Worm (Caenorhabditis elegans): ENCODE results near the gene pigb-1.
A peak's percentile ranks its signal among the peaks of the same experiment; 100 is the strongest.

pigb-1 gene

DNA sequence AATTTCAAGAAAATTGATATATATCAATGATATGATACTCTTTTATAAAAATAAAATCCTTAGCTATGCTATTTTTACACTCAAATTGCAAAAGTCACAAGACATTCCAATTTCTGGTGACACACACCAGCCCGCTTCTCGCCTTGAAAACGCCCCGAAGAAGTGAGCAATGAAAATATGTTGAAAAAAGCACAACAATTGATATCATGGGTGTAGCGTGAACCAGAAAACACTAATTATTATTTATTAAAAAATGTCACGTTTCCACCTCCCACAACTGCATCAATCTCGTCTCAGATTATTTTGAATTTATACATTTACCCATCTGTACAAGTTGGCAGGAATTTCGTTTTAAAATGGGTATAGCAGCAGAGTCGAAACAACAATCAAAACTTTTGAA, 11.9 kb upstream of the pigb-1 start, which contains the start of gene F59A6.4:
Gene F59A6.4 (plus strand): TSS at position 301 of the 400 bp plus-strand sequence.
- TF ChIP-seq fkh-10 (GFP tag; optimal IDR thresholded peaks at IDR 0.05) (no peak), C16A3.4 (tag; optimal IDR thresholded peaks at IDR 0.05) (no peak), ets-5 (GFP tag; IDR thresholded peaks at IDR 0.05) (no peak), aha-1 (tag; optimal IDR thresholded peaks at IDR 0.05) (no peak), F16B12.6 (tag; optimal IDR thresholded peaks at IDR 0.05) (no peak), fkh-8 (tag; optimal IDR thresholded peaks at IDR 0.05) (no peak), nhr-237 (tag; optimal IDR thresholded peaks at IDR 0.05) (no peak), ztf-4 (tag; optimal IDR thresholded peaks at IDR 0.05) (no peak), pax-3 (tag; optimal IDR thresholded peaks at IDR 0.05) (no peak), lin-13 (GFP tag; optimal IDR thresholded peaks at IDR 0.05) (no peak), xbp-1 (tag; optimal IDR thresholded peaks at IDR 0.05) (no peak), sup-37 (GFP tag; optimal IDR thresholded peaks at IDR 0.05) (no peak), ceh-82 (tag; optimal IDR thresholded peaks at IDR 0.05) (no peak), tbx-2 (tag; optimal IDR thresholded peaks at IDR 0.05) (no peak)

- TF ChIP-seq fkh-4 (tag; optimal IDR thresholded peaks at IDR 0.05; ENCODE audit: borderline replicate concordance) (no peak), ceh-88 (GFP tag; IDR thresholded peaks at IDR 0.05) (no peak), vab-15 (tag; optimal IDR thresholded peaks at IDR 0.05) (no peak), ceh-90 (tag; optimal IDR thresholded peaks at IDR 0.05) (no peak), isw-1 (GFP tag; IDR thresholded peaks at IDR 0.05) (no peak), ceh-82 (tag; optimal IDR thresholded peaks at IDR 0.05) (no peak), swsn-7 (tag; optimal IDR thresholded peaks at IDR 0.05) (no peak), lin-39 (tag; optimal IDR thresholded peaks at IDR 0.05) (no peak), pqm-1 (tag; optimal IDR thresholded peaks at IDR 0.05) (no peak), unc-86 (tag; optimal IDR thresholded peaks at IDR 0.05) (no peak), nhr-77 (tag; optimal IDR thresholded peaks at IDR 0.05) (no peak), sox-4 (tag; optimal IDR thresholded peaks at IDR 0.05) (no peak), lin-14 (GFP tag; optimal IDR thresholded peaks at IDR 0.05) (no peak), nhr-71 (tag; optimal IDR thresholded peaks at IDR 0.05) (no peak), unc-98 (GFP tag; IDR thresholded peaks at IDR 0.05) (no peak), sptf-1 (tag; optimal IDR thresholded peaks at IDR 0.05) (no peak), jun-1 (tag; optimal IDR thresholded peaks at IDR 0.05) (no peak), rnt-1 (tag; optimal IDR thresholded peaks at IDR 0.05) (no peak)
Observed at ce11 chrII:5003660-5004059, 10.8 kb upstream of the pigb-1 start, which contains the start of gene F59A6.10. F59A6.10 (plus strand) TSS chrII:5003960.

DNA sequence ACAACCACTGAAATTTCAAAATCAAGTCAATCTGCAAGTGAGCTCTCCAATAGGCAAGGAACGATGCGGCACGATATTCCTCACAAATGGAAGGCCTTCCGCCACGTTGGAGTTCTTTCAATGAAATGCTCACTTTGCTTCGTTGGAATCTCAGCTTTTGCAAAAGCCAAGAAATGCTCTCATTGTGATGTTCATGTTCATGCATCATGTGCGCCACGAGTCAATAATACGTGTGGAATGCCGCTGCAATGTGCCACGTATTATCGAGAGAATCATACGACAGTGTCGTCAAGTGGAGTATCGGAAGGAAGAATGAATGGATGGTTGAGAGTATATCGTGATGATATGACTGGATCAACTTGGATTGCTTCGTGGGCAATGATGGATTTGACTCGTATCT, 9.0 kb upstream of the pigb-1 start:
- TF ChIP-seq efl-1 (optimal IDR thresholded peaks at IDR 0.05): no peak
- TF ChIP-seq efl-1 (GFP tag; optimal IDR thresholded peaks at IDR 0.05 in 1 of 2): peak in 1 of 2 experiments; percentile 94
- TF ChIP-seq skn-1 (tag; optimal IDR thresholded peaks at IDR 0.05): no peak

DNA sequence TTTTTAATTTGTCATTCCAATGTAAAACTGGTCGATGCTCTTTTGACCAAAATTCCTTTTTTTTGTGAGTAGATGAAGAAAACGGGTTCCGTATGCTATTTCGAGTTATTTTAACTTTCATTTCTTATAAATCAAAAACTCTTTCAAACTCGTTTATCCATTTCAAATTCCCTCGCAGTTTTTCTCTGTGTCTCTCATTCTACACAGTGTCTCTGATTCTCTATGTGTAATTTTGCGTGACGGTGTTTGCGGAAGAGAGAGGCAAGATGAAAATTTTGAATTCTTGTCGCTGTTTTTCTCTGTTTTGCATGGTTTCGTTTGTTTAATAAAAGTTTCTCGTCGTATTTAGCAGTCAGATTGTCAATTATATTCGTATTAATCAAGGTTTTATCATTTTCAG, 6.2 kb upstream of the pigb-1 start, which contains the start of gene citk-2:
Gene citk-2 (plus strand): TSS at position 399 of the 400 bp plus-strand sequence.
- TF ChIP-seq snpc-4 (tag; optimal IDR thresholded peaks at IDR 0.05) (peak; percentile 90), xbp-1 (tag; optimal IDR thresholded peaks at IDR 0.05) (peak; percentile 94), jun-1 (tag; optimal IDR thresholded peaks at IDR 0.05) (peak; percentile 89), lsy-2 (tag; optimal IDR thresholded peaks at IDR 0.05) (peak; percentile 95), pag-3 (tag; optimal IDR thresholded peaks at IDR 0.05; ENCODE audit: borderline replicate concordance, insufficient read depth) (no peak), isw-1 (GFP tag; IDR thresholded peaks at IDR 0.05) (peak; percentile 90), nhr-11 (tag; optimal IDR thresholded peaks at IDR 0.05) (peak; percentile 86), egl-27 (tag; optimal IDR thresholded peaks at IDR 0.05) (peak in 1 of 2 experiments; percentile 1), hlh-4 (tag; optimal IDR thresholded peaks at IDR 0.05) (no peak), fos-1 (tag; optimal IDR thresholded peaks at IDR 0.05) (peak; percentile 93), nhr-71 (tag; optimal IDR thresholded peaks at IDR 0.05) (peak; percentile 96), unc-98 (GFP tag; IDR thresholded peaks at IDR 0.05) (peak; percentile 41; the same call in 1 of the 2 replicates), blmp-1 (tag; optimal IDR thresholded peaks at IDR 0.05) (no peak), nhr-90 (tag; optimal IDR thresholded peaks at IDR 0.05; ENCODE audit: poor library complexity) (peak; percentile 93), nhr-20 (tag; optimal IDR thresholded peaks at IDR 0.05) (peak; percentile 95), ztf-11 (tag; optimal IDR thresholded peaks at IDR 0.05) (peak in 1 of 2 experiments; percentile 78), mdl-1 (tag; optimal IDR thresholded peaks at IDR 0.05) (peak in 1 of 2 experiments; percentile 67), zip-4 (GFP tag; optimal IDR thresholded peaks at IDR 0.05) (peak; percentile 73), fkh-4 (tag; optimal IDR thresholded peaks at IDR 0.05; ENCODE audit: borderline replicate concordance) (peak; percentile 67), ceh-8 (GFP tag; optimal IDR thresholded peaks at IDR 0.05) (peak; percentile 88), fkh-10 (GFP tag; optimal IDR thresholded peaks at IDR 0.05) (peak; percentile 21), aly-2 (tag; optimal IDR thresholded peaks at IDR 0.05) (peak; percentile 92)

All from whole organism, L1 larva.